Fruit fly (Drosophila melanogaster) whole organism, adult: ENCODE measurements around the gene CG8560.
A peak's percentile ranks its signal among the peaks of the same experiment; 100 is the strongest.

ENCODE experiments used
- CG11617 ChIP-seq: fragments of 200-800 bp; sonication (Bioruptor generic); optimal IDR thresholded peaks from 2 replicates; lab custom pipeline; 2017; ENCODE audit warnings: mild to moderate bottlenecking, missing biosample characterization, missing genetic modification reagents, missing genetic modification characterization
- CG12768 ChIP-seq: fragments of 200-800 bp; sonication (Bioruptor generic); optimal IDR thresholded peaks from 2 replicates; lab custom pipeline; 2017; ENCODE audit warnings: missing biosample characterization, missing genetic modification characterization, mild to moderate bottlenecking, moderate library complexity, missing genetic modification reagents
- CG14711 ChIP-seq: fragments of 200-800 bp; sonication (Bioruptor generic); optimal IDR thresholded peaks from 2 replicates; lab custom pipeline; 2018; ENCODE audit warnings: missing biosample characterization, mild to moderate bottlenecking, missing genetic modification characterization, moderate library complexity
- CG1620 ChIP-seq: fragments of 200-800 bp; sonication (Bioruptor generic); optimal IDR thresholded peaks from 2 replicates; lab custom pipeline; 2016; ENCODE audit warnings: missing biosample characterization, missing genetic modification characterization
- CG33017 ChIP-seq: fragments of 200-800 bp; sonication (Bioruptor generic); optimal IDR thresholded peaks from 2 replicates; lab custom pipeline; 2018; ENCODE audit warnings: missing biosample characterization, mild to moderate bottlenecking, missing genetic modification characterization, moderate library complexity
- CG5204 ChIP-seq: fragments of 200-800 bp; sonication (Bioruptor generic); optimal IDR thresholded peaks from 2 replicates; lab custom pipeline; 2016; ENCODE audit warnings: missing biosample characterization, missing genetic modification characterization
- CG7045 ChIP-seq: fragments of 200-800 bp; sonication (Bioruptor generic); optimal IDR thresholded peaks from 2 replicates; lab custom pipeline; 2017; ENCODE audit warnings: missing biosample characterization, mild to moderate bottlenecking, missing genetic modification characterization
- CG7101 ChIP-seq: fragments of 200-800 bp; sonication (Bioruptor generic); optimal IDR thresholded peaks from 2 replicates; lab custom pipeline; 2018; ENCODE audit warnings: missing biosample characterization, mild to moderate bottlenecking, missing genetic modification characterization, moderate library complexity
- Clk ChIP-seq: fragments of 200-800 bp; sonication (Bioruptor generic); optimal IDR thresholded peaks from 2 replicates; lab custom pipeline; 2017; ENCODE audit warnings: missing biosample characterization, missing genetic modification characterization
- Crg-1 ChIP-seq: fragments of 200-800 bp; sonication (Bioruptor generic); optimal IDR thresholded peaks from 2 replicates; lab custom pipeline; 2016; ENCODE audit warnings: missing biosample characterization, missing genetic modification characterization
- Hr96 ChIP-seq: fragments of 200-800 bp; sonication (Bioruptor generic); optimal IDR thresholded peaks from 2 replicates; lab custom pipeline; 2016; ENCODE audit warnings: missing biosample characterization, missing genetic modification characterization
- Mnt ChIP-seq: fragments of 200-800 bp; sonication (Bioruptor generic); optimal IDR thresholded peaks from 2 replicates; lab custom pipeline; 2016; ENCODE audit warnings: missing biosample characterization, mild to moderate bottlenecking, missing genetic modification characterization
- bab1 ChIP-seq: fragments of 200-800 bp; sonication (Bioruptor generic); optimal IDR thresholded peaks from 3 replicates; lab custom pipeline; 2019; ENCODE audit warnings: missing biosample characterization, mild to moderate bottlenecking, missing genetic modification characterization, moderate library complexity
- cic ChIP-seq: fragments of 200-800 bp; sonication (Bioruptor generic); optimal IDR thresholded peaks from 2 replicates; lab custom pipeline; 2017; ENCODE audit warnings: missing biosample characterization, mild to moderate bottlenecking, missing genetic modification characterization, moderate library complexity
- cnc ChIP-seq, 2 experiments: fragments of >200 bp; optimal IDR thresholded peaks; 2 replicates each; lab custom pipeline; 2017
- kay ChIP-seq: fragments of 200-800 bp; sonication (Bioruptor generic); peaks from one replicate; lab custom pipeline; 2016; ENCODE audit warnings: missing biosample characterization, missing genetic modification characterization, borderline replicate concordance
- ovo ChIP-seq: fragments of 200-800 bp; sonication (Bioruptor generic); optimal IDR thresholded peaks from 2 replicates; lab custom pipeline; 2016; ENCODE audit warnings: missing biosample characterization, missing genetic modification characterization
- pad ChIP-seq: fragments of 200-800 bp; sonication (Bioruptor generic); optimal IDR thresholded peaks from 3 replicates; lab custom pipeline; 2017; ENCODE audit warnings: missing biosample characterization, missing genetic modification characterization, mild to moderate bottlenecking, moderate library complexity, missing genetic modification reagents
- tj ChIP-seq: fragments of 200-800 bp; sonication (Bioruptor generic); optimal IDR thresholded peaks from 3 replicates; lab custom pipeline; 2017; ENCODE audit warnings: missing biosample characterization, mild to moderate bottlenecking, missing genetic modification characterization, moderate library complexity
- toe ChIP-seq: fragments of 200-800 bp; sonication (Bioruptor generic); optimal IDR thresholded peaks from 2 replicates; lab custom pipeline; 2016; ENCODE audit warnings: missing biosample characterization, missing genetic modification characterization

CG8560 gene

DNA sequence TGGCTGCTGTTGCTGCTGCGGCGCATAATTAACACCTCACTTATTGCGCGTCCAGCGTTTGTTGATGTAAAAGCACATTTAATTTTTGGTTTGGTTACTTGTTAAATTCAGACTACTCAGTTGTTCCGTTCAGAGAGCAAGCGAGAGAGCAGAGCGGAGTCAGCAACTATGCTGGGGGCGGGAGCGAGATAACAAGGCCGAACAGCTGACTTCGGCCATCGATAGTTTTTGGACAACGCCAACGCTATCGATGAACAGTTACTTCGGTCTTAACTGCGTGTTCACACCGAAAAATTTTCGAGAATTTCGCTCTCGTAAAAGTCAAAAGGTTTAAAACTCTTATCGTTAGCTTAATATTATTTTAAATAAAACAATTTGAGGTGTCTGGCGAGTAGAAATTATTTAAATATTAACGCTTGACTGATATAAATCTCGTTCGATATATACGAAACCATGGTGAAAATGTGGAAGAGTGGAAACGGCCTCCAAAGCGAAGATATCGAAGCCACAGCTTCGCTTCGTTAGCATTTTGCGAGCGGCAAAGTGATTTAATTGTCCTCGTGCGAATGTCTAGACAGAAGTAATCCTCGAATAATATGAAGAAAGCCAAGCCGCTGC is 22.5 kb downstream of the CG8560 start, which contains the start of the genes SMSr and smid:
Gene SMSr, minus strand, starts transcription at position 116 of the 618 bp plus-strand sequence.
Gene smid, plus strand, starts transcription at position 256 of the 618 bp plus-strand sequence.
- TF ChIP-seq bab1 (GFP tag; lab: Kevin White, UChicago) (peak; percentile 55), CG5204 (GFP tag; lab: Kevin White, UChicago) (peak; percentile 51), CG7101 (tag; lab: Kevin White, UChicago) (peak; percentile 46), Hr96 (GFP tag; lab: Kevin White, UChicago) (peak; percentile 66), CG11617 (GFP tag; lab: Kevin White, UChicago) (peak; percentile 61), cic (GFP tag; lab: Kevin White, UChicago) (no peak), CG12768 (GFP tag; lab: Kevin White, UChicago) (peak; percentile 19), ovo (peak; percentile 53), CG14711 (tag; lab: Kevin White, UChicago) (peak; percentile 9), toe (no peak), kay (GFP tag; lab: Kevin White, UChicago) (peak; percentile 91), Crg-1 (GFP tag; lab: Kevin White, UChicago) (peak; percentile 43), cnc (optimal IDR thresholded peaks at IDR 0.05; lab: Kevin White, UChicago) (no peak), CG33017 (tag; lab: Kevin White, UChicago) (peak; percentile 0), CG7045 (GFP tag; lab: Kevin White, UChicago) (peak; percentile 23), pad (GFP tag; lab: Kevin White, UChicago) (peak; percentile 45), Mnt (GFP tag; lab: Kevin White, UChicago) (peak; percentile 67), CG1620 (GFP tag; lab: Kevin White, UChicago) (peak; percentile 64), Clk (GFP tag; lab: Kevin White, UChicago) (no peak), tj (GFP tag; lab: Kevin White, UChicago) (peak; percentile 97)

DNA sequence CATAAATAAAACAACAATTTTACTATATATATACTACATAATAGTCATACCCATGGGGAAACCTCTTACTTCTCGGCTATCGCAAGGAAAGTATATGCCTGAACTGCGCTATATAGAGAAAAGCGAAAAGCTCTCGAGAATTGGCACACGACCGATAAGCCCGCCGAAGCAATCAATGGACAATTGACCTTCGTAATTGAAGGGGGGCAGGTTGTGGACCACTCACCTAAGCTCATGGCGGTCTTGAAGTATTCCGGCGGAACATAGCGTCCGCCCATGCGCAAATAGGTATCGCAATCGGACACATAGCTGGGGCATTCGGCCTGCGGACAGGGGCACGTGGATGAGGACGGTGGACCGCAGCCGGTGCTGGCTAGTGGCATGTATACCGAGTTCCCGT is 23.6 kb downstream of the CG8560 start:
- TF ChIP-seq CG5204 (GFP tag; lab: Kevin White, UChicago) (no peak), cic (GFP tag; lab: Kevin White, UChicago) (peak; percentile 13)

DNA sequence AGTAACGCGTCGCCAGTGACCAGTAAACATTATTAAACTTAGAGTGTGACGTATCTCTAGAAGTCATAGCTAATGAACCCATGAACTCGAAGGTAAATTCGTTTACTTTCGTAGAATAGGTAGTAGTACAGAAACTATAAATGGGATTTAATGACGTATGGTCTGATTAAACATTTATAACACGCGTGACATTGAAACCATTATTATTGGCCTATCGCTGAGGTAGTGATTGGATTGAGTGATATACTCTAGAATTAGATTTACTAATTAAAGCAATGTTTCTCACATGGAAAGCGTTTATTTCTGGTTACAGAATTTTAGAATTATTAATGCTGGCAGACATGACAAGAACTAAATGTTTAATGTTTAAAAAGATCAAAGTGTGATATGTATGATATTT is 27.2 kb downstream of the CG8560 start:
- TF ChIP-seq CG1620 (GFP tag; lab: Kevin White, UChicago) (no peak), cic (GFP tag; lab: Kevin White, UChicago) (no peak), CG14711 (tag; lab: Kevin White, UChicago) (no peak), bab1 (GFP tag; lab: Kevin White, UChicago) (no peak), Clk (GFP tag; lab: Kevin White, UChicago) (no peak), Hr96 (GFP tag; lab: Kevin White, UChicago) (no peak), pad (GFP tag; lab: Kevin White, UChicago) (no peak), CG5204 (GFP tag; lab: Kevin White, UChicago) (no peak), toe (no peak), cnc (optimal IDR thresholded peaks at IDR 0.05; lab: Kevin White, UChicago) (no peak), CG11617 (GFP tag; lab: Kevin White, UChicago) (no peak)

DNA sequence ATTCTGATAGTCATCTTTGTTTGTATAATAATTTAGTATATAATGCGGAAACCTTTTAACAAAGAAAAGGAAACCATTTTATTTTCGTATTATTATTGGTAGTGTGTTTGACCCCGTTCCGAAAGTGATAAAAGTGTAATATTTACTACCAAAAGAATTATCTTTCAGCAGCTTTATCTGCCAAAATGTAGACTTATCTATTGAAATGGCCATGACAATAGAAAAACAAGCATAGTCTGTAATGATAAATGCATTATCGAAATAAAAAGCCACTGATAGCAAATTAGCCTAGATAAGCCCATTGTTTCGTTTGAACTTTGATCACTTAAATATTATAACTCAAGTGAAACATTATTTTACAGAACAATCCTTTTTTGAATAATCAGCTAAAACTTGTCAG is 27.8 kb downstream of the CG8560 start:
- TF ChIP-seq ovo (no peak), Hr96 (GFP tag; lab: Kevin White, UChicago) (no peak), CG7045 (GFP tag; lab: Kevin White, UChicago) (no peak), cic (GFP tag; lab: Kevin White, UChicago) (no peak), toe (no peak), CG12768 (GFP tag; lab: Kevin White, UChicago) (no peak), CG5204 (GFP tag; lab: Kevin White, UChicago) (no peak), tj (GFP tag; lab: Kevin White, UChicago) (no peak), bab1 (GFP tag; lab: Kevin White, UChicago) (no peak), Clk (GFP tag; lab: Kevin White, UChicago) (no peak), CG14711 (tag; lab: Kevin White, UChicago) (no peak), CG7101 (tag; lab: Kevin White, UChicago) (no peak), CG11617 (GFP tag; lab: Kevin White, UChicago) (no peak), kay (GFP tag; lab: Kevin White, UChicago) (no peak)

DNA sequence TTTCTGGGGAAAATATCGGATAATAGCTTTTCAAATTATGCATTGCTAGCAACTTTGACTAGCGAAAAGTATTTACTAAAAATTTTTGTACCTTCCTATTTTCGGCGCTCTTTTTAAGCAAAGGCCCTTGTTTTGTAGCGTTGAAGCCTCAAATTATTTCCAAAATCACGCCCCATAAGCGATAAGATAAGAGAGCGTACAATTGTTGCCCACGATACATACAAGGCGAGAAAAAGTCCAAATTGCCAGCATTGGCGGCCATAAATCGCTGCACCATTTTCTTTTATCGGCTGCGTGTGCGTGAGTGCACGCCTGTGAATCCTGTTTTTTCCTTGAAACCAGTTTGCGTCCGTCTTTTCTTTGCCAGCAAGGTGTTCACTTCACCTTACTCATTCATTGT is 32.7 kb downstream of the CG8560 start:
- peak; percentile 46 for TF ChIP-seq kay (GFP tag; lab: Kevin White, UChicago)
- TF ChIP-seq Mnt (GFP tag; lab: Kevin White, UChicago), result no peak

DNA sequence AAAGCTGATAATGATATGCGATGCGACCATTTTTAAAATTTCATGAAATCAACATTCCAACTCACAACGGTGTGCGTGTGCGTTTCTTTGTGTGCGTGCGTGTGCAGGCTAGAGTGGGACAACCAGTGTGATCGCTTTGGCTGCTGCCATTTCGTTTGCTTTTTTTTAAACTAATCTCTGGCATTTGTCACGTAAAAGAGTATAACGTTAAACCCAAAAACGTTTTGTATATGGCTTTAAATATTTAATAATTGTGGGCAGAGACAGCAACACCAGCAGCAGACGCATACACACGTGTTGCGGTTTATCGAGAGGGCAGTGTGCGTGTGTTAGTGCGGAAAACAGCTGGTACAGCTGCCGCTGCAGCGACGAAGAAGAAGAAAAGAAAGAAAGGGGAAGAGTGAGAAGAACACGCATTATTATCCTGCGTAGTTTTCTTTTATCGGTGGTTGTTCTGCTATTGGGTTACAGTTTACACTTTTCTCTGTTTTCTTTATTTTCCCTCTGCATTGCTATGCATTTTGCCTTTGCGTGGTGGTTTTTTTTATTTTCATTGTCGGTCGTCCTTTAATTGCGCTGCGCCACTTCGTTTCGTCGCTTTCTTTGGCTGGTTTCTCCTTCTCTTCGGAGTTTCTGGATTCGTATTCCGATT is 33.6 kb downstream of the CG8560 start:
- TF ChIP-seq Hr96 (GFP tag; lab: Kevin White, UChicago) (no peak), Crg-1 (GFP tag; lab: Kevin White, UChicago) (no peak), CG1620 (GFP tag; lab: Kevin White, UChicago) (no peak), Mnt (GFP tag; lab: Kevin White, UChicago) (peak; percentile 91), kay (GFP tag; lab: Kevin White, UChicago) (no peak), CG7045 (GFP tag; lab: Kevin White, UChicago) (no peak), toe (no peak), CG33017 (tag; lab: Kevin White, UChicago) (no peak), pad (GFP tag; lab: Kevin White, UChicago) (peak; percentile 68), CG14711 (tag; lab: Kevin White, UChicago) (no peak), Clk (GFP tag; lab: Kevin White, UChicago) (no peak), cnc (optimal IDR thresholded peaks at IDR 0.05; lab: Kevin White, UChicago) (no peak), cic (GFP tag; lab: Kevin White, UChicago) (peak; percentile 9), tj (GFP tag; lab: Kevin White, UChicago) (peak; percentile 35), ovo (no peak), CG12768 (GFP tag; lab: Kevin White, UChicago) (no peak), CG11617 (GFP tag; lab: Kevin White, UChicago) (peak; percentile 52), CG7101 (tag; lab: Kevin White, UChicago) (peak; percentile 14), bab1 (GFP tag; lab: Kevin White, UChicago) (no peak), CG5204 (GFP tag; lab: Kevin White, UChicago) (no peak)
